Worm (Caenorhabditis elegans) whole organism, dauer: ENCODE measurements around the gene srlf-31.

Source experiments
- unc-62 ChIP-seq: sonication (generic microtip); optimal IDR thresholded peaks from 2 replicates; lab custom pipeline; 2017; ENCODE audit warnings: missing biosample characterization, missing genetic modification reagents, missing genetic modification characterization

srlf-31 gene

DNA sequence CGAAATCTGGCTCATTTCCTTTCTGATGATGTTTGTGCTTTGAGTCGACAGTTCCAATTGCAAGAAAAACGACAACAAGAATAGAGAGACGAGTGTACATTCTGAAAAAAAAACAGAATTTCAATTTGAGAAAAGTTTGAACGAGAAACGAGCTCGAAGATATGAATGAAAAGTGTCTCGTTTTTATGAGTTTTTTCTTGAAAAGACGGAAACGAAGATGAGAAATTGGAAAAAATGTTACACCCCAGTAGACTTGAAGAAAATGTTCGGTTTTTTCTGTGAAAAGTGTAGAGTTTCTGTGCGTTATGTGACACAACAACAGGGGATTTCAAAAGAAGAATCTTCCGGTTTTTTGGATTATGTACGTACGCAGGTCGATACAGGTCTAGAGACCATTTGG is at the start of gene srlf-31:
srlf-31 (minus strand) TSS at position 101 of the 400 bp plus-strand sequence.
- TF ChIP-seq unc-62 (GFP tag; lab: Kevin White, UChicago): no peak

DNA sequence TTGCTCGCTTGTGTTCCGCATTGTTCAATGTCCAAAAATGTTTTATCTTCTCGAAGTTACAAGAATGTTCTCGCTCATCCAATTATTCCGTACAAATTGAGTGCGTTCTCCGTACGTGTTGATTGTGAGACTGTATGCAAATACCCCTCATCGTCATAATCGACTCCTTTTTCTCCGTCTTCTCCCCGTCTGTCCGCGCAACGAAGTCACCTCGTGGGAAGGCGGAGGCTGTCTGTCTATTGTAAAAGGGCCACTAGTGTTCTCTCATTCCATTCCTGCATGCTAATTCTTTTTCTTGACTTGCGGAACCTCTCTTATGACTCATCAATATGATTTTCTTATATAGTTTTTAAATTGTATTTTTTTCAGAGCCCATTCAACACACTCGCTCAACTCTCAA is 47.2 kb upstream of the srlf-31 start, which contains the start of gene ZK829.9:
ZK829.9 (plus strand) TSS at position 364 of the 400 bp plus-strand sequence.
- no peak for TF ChIP-seq unc-62 (GFP tag; lab: Kevin White, UChicago)

DNA sequence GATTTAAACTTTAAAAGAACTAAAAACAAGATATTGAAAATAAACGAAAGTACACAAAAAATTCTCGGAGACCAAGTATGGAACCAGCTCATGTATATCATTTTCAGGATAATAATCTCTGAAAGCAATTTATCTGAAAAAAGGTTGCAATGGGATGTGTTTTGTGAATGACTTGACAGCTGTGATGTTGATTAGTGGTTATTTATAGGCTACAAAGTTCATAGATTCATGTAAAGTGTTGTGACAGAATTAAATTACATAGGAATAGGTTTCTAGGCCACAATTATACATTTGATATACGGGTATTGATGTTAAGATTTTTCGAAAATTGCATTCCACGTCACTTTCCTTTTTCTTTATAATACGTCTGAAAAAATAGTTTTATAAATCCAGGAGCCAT is 42.4 kb upstream of the srlf-31 start, which contains the start of gene srj-1:
srj-1 (minus strand) TSS at position 101 of the 400 bp plus-strand sequence.
- TF ChIP-seq unc-62 (GFP tag; lab: Kevin White, UChicago): no peak

DNA sequence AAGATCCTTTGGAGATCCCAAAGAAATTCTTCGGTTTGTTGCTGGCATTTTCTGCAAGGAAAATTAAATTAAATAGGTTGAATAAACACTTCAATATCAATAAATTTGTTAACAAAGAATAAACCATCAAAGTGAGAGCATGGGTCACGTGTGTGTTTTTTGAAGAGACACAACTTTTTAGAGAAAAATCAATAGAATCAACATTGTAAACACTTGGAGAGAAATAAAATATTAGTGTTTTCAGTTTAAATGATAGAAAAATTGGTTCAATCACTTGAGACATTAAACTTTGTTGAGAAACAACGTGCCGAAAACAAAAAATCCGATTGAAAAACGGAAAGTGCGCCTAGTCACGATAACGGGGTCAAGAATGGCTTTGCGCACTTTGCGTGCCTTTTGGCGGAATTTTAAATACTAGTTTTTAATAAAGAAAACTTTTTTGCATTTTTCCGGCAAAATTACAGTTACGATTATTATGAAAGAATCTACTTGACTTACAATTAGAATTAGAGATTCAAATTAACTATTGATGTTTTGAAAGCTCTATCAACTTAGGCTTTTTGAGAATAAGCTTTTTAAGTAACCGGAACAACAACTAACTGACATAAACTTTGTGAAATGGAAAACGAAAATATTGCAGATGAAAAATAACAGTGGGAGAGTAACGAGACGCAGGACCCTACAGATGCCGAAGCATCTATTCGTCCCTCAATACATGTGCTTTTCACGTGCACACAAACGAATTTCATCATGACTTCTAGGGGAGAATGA is 38.7 kb upstream of the srlf-31 start, which contains the start of gene ZK829.7:
ZK829.7 (minus strand) TSS at position 51 of the 771 bp plus-strand sequence.
- no peak for TF ChIP-seq unc-62 (GFP tag; lab: Kevin White, UChicago)

DNA sequence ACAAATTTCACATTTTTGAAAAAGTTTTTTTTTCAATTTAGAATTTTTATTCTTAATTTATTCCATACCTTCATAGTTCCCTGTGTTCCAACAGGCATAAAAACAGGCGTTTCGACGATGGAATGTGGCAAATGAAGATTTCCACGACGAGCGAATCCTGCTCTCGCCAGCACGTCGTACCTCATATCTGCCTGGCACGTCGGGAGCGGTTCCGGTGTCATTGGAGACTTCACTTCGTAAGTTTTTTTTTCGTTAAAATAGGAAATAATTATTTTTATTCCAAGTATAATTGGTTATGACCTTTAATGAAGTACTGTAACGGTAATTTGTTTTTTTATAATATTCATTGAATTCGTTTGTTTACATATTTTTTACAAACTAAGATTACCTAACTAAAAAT is 36.6 kb upstream of the srlf-31 start, which contains the start of gene tgt-1:
tgt-1 (minus strand) TSS at position 232 of the 400 bp plus-strand sequence.
- no peak for TF ChIP-seq unc-62 (GFP tag; lab: Kevin White, UChicago)

DNA sequence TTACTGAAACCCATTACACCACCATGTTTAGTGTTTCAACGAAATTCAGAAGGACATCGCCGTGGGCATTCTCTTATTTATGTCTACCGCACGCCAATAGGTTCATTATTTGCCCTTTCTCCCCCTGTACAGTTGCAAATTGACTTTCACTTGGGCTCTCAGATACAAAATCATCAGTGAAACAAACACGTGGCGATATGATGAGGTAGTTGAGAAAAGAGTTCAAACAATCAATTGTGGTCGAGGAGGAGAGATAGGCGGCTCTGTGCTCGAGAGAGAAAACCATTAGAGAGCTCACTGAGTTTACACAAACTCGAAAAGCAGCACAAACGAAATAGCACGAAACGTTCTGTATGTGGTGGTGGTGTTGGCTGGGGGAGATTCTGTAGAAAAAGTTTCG is 34.1 kb upstream of the srlf-31 start:
- no peak for TF ChIP-seq unc-62 (GFP tag; lab: Kevin White, UChicago)

DNA sequence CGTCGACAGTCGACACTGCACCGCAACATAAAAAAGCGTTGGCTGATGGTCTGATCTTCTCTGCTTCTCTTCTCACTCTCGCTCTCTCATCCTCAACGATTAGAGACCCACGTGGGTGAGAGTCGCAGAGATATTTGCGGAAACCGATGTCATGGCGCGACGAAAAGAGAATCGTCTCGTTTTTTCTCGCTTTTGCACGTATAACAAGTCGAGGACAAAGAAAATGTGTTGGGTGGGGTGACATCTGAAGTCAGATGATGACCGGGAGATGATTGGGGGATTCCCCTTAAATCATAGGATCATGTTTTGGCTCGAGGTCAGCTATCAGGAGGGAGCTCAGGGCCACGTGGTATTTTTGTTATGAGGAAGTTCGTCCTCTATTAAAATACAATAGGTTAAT is 33.4 kb upstream of the srlf-31 start:
- TF ChIP-seq unc-62 (GFP tag; lab: Kevin White, UChicago): peak; percentile 29

DNA sequence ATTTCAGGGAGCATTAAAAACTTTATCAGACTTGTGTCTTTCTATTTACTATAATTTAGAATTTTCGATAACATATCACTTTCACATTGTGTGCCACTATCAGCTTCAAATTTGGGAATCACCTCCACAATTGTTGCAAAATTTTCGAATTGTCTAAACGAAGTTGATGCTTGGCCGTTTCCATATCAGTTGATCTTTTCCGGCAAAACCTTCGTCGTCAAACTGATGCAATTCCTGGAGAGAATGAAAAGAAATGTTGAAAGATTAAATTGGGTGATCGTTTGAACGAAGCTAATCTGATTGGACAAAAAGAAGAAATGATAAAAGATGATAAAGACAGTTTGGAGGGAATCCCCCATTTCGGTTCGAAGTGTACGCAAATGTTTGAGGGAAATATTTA is 32.6 kb upstream of the srlf-31 start:
- TF ChIP-seq unc-62 (GFP tag; lab: Kevin White, UChicago): no peak

DNA sequence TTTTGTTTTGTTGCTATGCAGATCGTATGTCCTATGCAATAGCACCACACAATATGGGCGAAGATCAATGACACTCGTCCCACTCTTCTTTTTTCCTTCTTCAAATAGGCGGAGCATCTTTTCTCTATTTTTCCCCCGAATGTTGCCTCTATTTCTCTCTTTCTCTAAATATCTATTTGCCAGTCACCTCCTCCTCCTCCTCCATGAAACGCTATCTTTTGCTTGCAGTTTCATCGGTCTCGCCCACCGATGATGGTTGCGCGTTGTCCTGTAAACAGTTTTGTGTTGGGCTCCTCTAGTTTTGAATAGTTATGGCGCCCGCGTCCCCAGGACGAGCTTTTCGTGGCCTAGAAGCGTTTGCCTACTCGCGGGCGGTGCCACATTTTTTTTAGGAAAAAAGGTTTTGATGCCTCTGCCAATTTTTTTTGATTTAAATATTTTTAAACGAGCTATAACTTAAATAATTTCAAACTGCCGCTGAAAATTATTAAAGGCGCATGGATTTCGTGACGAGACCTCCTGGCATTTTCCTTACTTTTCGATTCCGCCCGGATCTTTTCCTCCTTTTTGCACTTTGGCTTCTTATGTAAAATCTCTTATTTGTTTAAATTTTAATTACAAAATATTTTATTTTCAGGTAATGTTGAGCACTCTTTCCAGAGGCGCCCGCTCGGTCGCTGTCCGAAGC is 29.8 kb upstream of the srlf-31 start, which contains the start of gene gdh-1:
gdh-1 (plus strand) TSS at position 638 of the 688 bp plus-strand sequence.
- TF ChIP-seq unc-62 (GFP tag; lab: Kevin White, UChicago): no peak

DNA sequence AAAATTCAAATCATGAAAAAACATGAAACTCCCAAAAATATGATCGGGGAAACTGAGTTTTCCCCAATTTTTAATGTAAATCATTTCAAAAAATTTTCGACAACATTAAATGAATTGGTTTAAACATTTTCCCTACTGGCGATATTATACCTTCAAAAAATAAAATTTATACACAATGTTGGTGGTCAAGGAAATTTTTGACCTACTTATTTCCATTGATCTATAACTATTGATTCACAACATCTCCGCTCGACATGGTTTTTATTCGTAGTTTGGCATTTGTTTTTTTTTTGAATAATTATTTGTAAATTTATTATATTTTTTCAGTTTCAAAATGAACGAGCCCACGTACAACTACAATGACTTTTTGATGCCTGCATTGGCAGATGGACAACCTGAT is 27.3 kb upstream of the srlf-31 start, which contains the start of gene tbx-36:
tbx-36 (plus strand) TSS at position 301 of the 400 bp plus-strand sequence.
- no peak for TF ChIP-seq unc-62 (GFP tag; lab: Kevin White, UChicago)

DNA sequence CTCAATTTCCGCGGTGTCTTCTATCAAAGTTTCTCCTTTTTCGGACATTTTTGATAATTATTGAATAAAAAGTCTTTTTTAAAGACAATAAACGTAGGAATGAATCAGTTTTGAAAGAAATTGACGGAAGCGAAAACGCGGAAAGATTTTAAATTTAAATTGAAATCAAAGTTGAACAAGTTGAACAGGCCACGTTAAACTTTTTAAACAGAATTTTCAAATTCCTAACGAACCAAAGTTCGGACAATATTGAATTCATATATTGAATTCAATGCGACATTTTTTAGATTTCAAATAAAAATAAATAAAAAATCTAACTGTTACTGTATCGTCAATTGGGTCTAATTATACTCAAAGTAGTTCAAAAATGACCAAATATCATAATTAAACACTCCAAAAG is 26.7 kb upstream of the srlf-31 start, which contains the start of gene hdl-1:
hdl-1 (minus strand) TSS at position 101 of the 400 bp plus-strand sequence.
- TF ChIP-seq unc-62 (GFP tag; lab: Kevin White, UChicago): no peak

DNA sequence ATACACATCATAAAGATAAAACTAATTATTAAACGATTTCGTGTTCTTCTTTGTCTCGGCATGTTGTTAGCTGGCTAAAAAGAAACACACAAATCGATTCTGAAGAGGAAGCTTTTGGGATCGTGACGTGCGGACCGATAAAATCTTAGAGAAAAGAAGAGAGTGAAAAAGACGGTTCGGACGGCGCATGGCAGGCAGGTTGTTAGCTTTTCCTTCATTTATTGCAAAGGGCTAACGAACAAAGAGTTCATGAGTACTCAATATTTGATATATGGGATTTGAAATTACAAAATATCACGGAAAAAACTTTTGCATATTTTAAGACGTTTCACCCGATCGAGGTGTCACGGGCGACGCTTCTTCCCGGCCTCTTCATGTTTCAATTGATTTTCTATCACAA is 22.6 kb upstream of the srlf-31 start, which contains the start of gene ZK829.3:
ZK829.3 (minus strand) TSS at position 101 of the 400 bp plus-strand sequence.
- TF ChIP-seq unc-62 (GFP tag; lab: Kevin White, UChicago): no peak

DNA sequence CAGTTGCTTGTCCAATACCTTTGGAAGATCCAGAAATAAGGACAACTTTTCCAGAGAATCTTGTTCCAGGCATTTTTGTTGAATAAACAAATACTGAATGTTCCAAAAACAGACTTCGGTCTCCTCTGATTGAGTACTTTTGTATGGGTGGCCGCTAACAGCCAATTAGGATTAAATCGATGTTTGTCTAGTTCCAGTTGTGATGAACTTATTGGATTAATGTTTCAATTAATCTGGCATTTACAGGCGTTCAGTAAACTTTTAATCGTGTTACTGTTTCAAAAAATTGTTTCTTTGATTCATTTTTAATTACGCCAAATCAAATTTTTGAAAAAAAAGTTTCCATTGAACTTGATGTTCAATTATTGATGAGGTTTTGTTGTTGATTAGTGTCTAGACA is 19.3 kb upstream of the srlf-31 start, which contains the start of gene ZK829.1:
ZK829.1 (minus strand) TSS at position 101 of the 400 bp plus-strand sequence.
- TF ChIP-seq unc-62 (GFP tag; lab: Kevin White, UChicago): no peak

DNA sequence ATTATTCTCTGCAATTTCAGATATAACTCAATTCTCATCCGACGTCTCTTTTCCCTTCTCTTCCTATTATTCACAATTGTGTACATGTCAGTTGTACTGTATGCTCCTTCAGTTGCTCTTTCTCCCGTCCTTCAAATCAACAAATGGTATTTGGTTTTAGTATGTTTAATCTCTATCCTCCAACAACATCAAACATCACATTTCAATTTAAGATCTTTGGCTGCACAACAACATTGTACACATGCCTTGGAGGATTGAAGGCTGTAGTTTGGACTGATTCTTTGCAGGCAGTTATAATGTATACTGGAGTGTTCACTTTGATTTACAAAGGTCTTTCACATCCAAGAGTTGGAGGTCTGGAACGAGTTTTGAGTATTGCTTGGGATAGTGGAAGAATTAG is 15.6 kb upstream of the srlf-31 start:
- TF ChIP-seq unc-62 (GFP tag; lab: Kevin White, UChicago): no peak

DNA sequence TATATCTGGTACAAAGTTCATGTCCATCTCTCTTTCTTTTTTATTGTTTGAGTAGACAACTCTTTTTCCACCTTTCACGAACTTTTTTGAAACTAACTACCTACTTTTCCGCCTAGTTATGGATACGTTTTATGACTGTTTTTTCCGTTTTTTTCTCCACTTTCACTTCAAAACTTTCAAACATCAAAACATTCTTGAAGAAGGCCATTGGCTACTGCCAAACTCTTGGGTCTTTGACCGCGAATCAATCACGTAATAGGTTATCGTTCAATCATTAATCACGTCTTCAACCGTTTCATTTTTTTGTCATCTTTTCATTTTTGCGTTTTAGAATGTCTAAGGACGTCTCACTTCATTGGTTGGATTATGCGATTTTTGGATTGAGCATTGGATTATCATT is 14.1 kb upstream of the srlf-31 start, which contains the start of gene slc-5A12:
slc-5A12 (plus strand) TSS at position 333 of the 400 bp plus-strand sequence.
- no peak for TF ChIP-seq unc-62 (GFP tag; lab: Kevin White, UChicago)

DNA sequence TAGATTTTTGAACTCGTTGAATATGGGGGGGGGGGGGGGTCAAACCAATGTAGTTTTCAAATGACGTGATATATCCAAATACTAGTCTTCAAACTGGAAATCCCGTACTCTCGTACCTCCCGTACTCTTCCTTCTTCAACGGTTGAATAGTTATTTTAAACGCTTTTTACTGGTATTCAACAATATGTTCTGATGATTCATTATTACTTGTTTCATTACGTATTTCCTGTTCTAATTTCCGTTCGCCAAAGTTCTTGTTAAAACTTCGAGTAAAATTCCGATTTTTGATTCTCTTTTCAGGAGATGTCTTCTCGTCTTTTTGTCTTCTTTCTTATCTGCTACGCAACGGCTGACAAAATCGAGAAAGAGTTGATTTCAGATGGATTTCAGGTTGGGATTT is 7.6 kb upstream of the srlf-31 start, which contains the start of gene nhx-9:
nhx-9 (plus strand) TSS at position 301 of the 400 bp plus-strand sequence.
- TF ChIP-seq unc-62 (GFP tag; lab: Kevin White, UChicago): no peak
